Fruit fly (Drosophila melanogaster): Measurements from ENCODE around the gene Syn1.
A peak's percentile ranks its signal among the peaks of the same experiment; 100 is the strongest.

Syn1 gene

dm6 chr3L:21738175-21739016 lies 31.9 kb downstream of the Syn1 start, which contains the start of gene CG14567:
CG14567 (minus strand) TSS chr3L:21738430.
- TF ChIP-seq CG5204 (GFP tag; optimal IDR thresholded peaks at IDR 0.05), result no peak
- peak; percentile 28 for TF ChIP-seq CG33017 (tag; optimal IDR thresholded peaks at IDR 0.05)
- peak; percentile 5 for TF ChIP-seq CG7101 (tag; optimal IDR thresholded peaks at IDR 0.05)
- TF ChIP-seq Mnt (GFP tag; optimal IDR thresholded peaks at IDR 0.05), result no peak

DNA sequence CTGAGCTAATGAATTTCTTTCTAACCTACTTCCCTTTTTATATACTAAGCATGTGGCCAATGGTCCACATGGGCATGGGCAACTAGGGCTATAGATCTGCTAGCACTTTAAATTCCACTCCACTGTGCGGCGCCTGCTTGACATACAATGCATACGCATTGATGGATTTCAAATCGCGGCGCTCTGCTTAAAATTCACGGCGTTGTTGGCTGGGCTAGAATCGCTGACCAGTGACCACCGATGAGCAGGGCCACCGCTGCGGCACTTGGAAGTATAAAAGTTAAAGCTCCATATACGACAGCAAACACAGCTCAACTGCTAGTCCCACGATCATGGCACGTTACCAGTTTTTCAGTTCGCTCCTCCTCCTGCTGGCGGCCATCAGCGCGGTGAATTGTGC lies 36.5 kb downstream of the Syn1 start, which contains the start of gene CG14573:
TSS of gene CG14573 (plus strand) at position 301 of the 400 bp plus-strand sequence.
- TF ChIP-seq ovo (GFP tag; optimal IDR thresholded peaks at IDR 0.05) (no peak), Hr96 (GFP tag; optimal IDR thresholded peaks at IDR 0.05) (no peak), cic (GFP tag; optimal IDR thresholded peaks at IDR 0.05) (no peak), CG11617 (GFP tag; optimal IDR thresholded peaks at IDR 0.05) (no peak), CG33017 (tag; optimal IDR thresholded peaks at IDR 0.05) (no peak), kay (GFP tag; ENCODE audit: borderline replicate concordance) (no peak), CG5204 (GFP tag; optimal IDR thresholded peaks at IDR 0.05) (no peak), toe (GFP tag; optimal IDR thresholded peaks at IDR 0.05) (no peak), Clk (GFP tag; optimal IDR thresholded peaks at IDR 0.05) (no peak), pad (GFP tag; optimal IDR thresholded peaks at IDR 0.05) (no peak), CG1620 (GFP tag; optimal IDR thresholded peaks at IDR 0.05) (no peak), bab1 (GFP tag; optimal IDR thresholded peaks at IDR 0.05) (no peak), CG14711 (tag; optimal IDR thresholded peaks at IDR 0.05) (no peak), Mnt (GFP tag; optimal IDR thresholded peaks at IDR 0.05) (no peak), CG7101 (tag; optimal IDR thresholded peaks at IDR 0.05) (no peak), Crg-1 (GFP tag; optimal IDR thresholded peaks at IDR 0.05) (no peak), CG7045 (GFP tag; optimal IDR thresholded peaks at IDR 0.05) (no peak), CG12768 (GFP tag; optimal IDR thresholded peaks at IDR 0.05) (no peak), tj (GFP tag; optimal IDR thresholded peaks at IDR 0.05) (no peak), cnc (optimal IDR thresholded peaks at IDR 0.05) (no peak)

DNA sequence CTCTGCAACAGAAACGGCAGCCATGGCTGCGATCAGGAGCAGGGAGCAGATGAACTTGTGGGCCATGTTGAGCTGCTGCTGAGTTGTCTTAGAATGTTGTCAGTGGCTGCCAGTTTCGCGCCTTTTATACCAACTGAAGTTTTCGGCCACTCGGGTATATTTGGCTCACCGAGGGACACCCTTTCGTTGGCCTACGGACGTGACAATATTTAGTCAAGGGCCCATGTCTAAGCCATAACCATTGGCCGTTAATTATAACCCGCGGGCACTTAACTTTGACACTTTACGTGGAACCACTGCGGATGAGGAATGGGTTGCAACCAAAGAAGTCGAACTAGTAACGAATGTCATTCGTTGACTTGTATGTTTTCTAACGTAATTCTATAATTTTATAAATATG lies 36.9 kb downstream of the Syn1 start, which contains the start of gene CG14568:
TSS of gene CG14568 (minus strand) at position 101 of the 400 bp plus-strand sequence.
- TF ChIP-seq bab1 (GFP tag; optimal IDR thresholded peaks at IDR 0.05) (no peak), CG7101 (tag; optimal IDR thresholded peaks at IDR 0.05) (no peak), CG33017 (tag; optimal IDR thresholded peaks at IDR 0.05) (no peak), ovo (GFP tag; optimal IDR thresholded peaks at IDR 0.05) (no peak), cic (GFP tag; optimal IDR thresholded peaks at IDR 0.05) (no peak), kay (GFP tag; ENCODE audit: borderline replicate concordance) (no peak), CG14711 (tag; optimal IDR thresholded peaks at IDR 0.05) (no peak), Hr96 (GFP tag; optimal IDR thresholded peaks at IDR 0.05) (no peak), CG7045 (GFP tag; optimal IDR thresholded peaks at IDR 0.05) (no peak), CG1620 (GFP tag; optimal IDR thresholded peaks at IDR 0.05) (no peak), Mnt (GFP tag; optimal IDR thresholded peaks at IDR 0.05) (no peak), pad (GFP tag; optimal IDR thresholded peaks at IDR 0.05) (no peak), CG5204 (GFP tag; optimal IDR thresholded peaks at IDR 0.05) (no peak)

dm6 chr3L:21731104-21731600 lies 39.2 kb downstream of the Syn1 start, which contains the start of gene CG14569:
CG14569 (minus strand) TSS chr3L:21731550.
- TF ChIP-seq CG5204 (GFP tag; optimal IDR thresholded peaks at IDR 0.05) (no peak), CG11617 (GFP tag; optimal IDR thresholded peaks at IDR 0.05) (no peak), cic (GFP tag; optimal IDR thresholded peaks at IDR 0.05) (no peak)

DNA sequence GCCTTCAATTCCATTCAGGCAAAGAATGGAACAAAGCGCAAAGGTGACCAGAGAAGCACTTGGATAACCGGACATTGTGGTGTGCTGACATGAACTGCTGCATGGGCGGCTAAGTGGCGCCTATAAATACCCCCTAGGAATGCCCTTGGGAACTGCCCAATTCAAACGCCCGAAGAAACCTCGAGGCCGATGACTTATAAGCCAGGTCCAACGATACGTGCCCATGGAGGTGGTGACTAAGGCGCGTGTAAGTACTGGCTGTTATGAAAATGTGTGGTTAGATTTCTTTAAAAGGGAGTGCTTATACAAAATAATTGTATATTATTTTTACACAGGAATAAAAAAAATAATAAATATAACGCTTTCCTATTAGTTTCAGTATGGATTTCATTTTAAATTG lies 40.0 kb downstream of the Syn1 start, which contains the start of gene CG14570:
TSS of gene CG14570 (minus strand) at position 101 of the 400 bp plus-strand sequence.
- no peak for TF ChIP-seq CG14711 (tag; optimal IDR thresholded peaks at IDR 0.05)
- TF ChIP-seq CG1620 (GFP tag; optimal IDR thresholded peaks at IDR 0.05), result no peak
- no peak for TF ChIP-seq CG7101 (tag; optimal IDR thresholded peaks at IDR 0.05)
- no peak for TF ChIP-seq CG7045 (GFP tag; optimal IDR thresholded peaks at IDR 0.05)
- no peak for TF ChIP-seq cic (GFP tag; optimal IDR thresholded peaks at IDR 0.05)
- TF ChIP-seq CG11617 (GFP tag; optimal IDR thresholded peaks at IDR 0.05), result no peak
- no peak for TF ChIP-seq ovo (GFP tag; optimal IDR thresholded peaks at IDR 0.05)
- no peak for TF ChIP-seq kay (GFP tag; ENCODE audit: borderline replicate concordance)
- no peak for TF ChIP-seq pad (GFP tag; optimal IDR thresholded peaks at IDR 0.05)
- no peak for TF ChIP-seq Crg-1 (GFP tag; optimal IDR thresholded peaks at IDR 0.05)
- TF ChIP-seq Mnt (GFP tag; optimal IDR thresholded peaks at IDR 0.05), result no peak
- no peak for TF ChIP-seq bab1 (GFP tag; optimal IDR thresholded peaks at IDR 0.05)
- TF ChIP-seq CG12768 (GFP tag; optimal IDR thresholded peaks at IDR 0.05), result no peak

DNA sequence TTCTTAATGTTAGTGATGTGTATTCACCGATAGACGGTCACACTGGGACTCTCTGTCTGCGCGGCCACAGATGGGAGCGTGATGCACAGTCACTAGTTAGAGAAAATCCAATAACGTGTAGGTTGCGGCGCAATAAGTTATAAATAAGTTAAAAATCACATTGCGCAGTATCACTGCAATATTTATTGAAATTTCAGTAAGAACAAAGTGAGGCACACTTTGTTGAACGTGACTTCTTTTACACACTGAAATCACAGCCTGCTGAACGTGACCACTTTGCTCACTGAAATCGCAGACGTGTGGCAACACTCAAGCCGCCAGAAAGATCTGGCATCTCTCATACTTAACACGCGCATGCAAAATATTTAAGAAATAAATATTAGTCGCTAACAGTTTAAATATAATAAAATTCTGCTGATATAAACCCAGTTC lies 41.7 kb downstream of the Syn1 start, which contains the start of the genes CG11247 and Polr2H:
TSS of gene CG11247 (minus strand) at position 191 of the 432 bp plus-strand sequence.
TSS of gene Polr2H (plus strand) at position 317 of the 432 bp plus-strand sequence.
- TF ChIP-seq CG1620 (GFP tag; optimal IDR thresholded peaks at IDR 0.05), result peak; percentile 84
- TF ChIP-seq CG5204 (GFP tag; optimal IDR thresholded peaks at IDR 0.05), result peak; percentile 84
- TF ChIP-seq CG33017 (tag; optimal IDR thresholded peaks at IDR 0.05), result peak; percentile 34
- TF ChIP-seq pad (GFP tag; optimal IDR thresholded peaks at IDR 0.05), result peak; percentile 42
- TF ChIP-seq CG12768 (GFP tag; optimal IDR thresholded peaks at IDR 0.05), result peak; percentile 27
- TF ChIP-seq Hr96 (GFP tag; optimal IDR thresholded peaks at IDR 0.05), result peak; percentile 86
- TF ChIP-seq Mnt (GFP tag; optimal IDR thresholded peaks at IDR 0.05), result peak; percentile 83
- TF ChIP-seq Clk (GFP tag; optimal IDR thresholded peaks at IDR 0.05), result peak; percentile 76
- peak; percentile 27 for TF ChIP-seq kay (GFP tag; ENCODE audit: borderline replicate concordance)
- peak; percentile 87 for TF ChIP-seq bab1 (GFP tag; optimal IDR thresholded peaks at IDR 0.05)
- peak; percentile 92 for TF ChIP-seq toe (GFP tag; optimal IDR thresholded peaks at IDR 0.05)
- TF ChIP-seq CG14711 (tag; optimal IDR thresholded peaks at IDR 0.05), result peak; percentile 65
- TF ChIP-seq cic (GFP tag; optimal IDR thresholded peaks at IDR 0.05), result no peak
- peak; percentile 64 for TF ChIP-seq CG7045 (GFP tag; optimal IDR thresholded peaks at IDR 0.05)
- peak; percentile 75 for TF ChIP-seq CG7101 (tag; optimal IDR thresholded peaks at IDR 0.05)
- TF ChIP-seq tj (GFP tag; optimal IDR thresholded peaks at IDR 0.05), result peak; percentile 45
- TF ChIP-seq ovo (GFP tag; optimal IDR thresholded peaks at IDR 0.05), result peak; percentile 15
- peak; percentile 41 for TF ChIP-seq Crg-1 (GFP tag; optimal IDR thresholded peaks at IDR 0.05)
- TF ChIP-seq CG11617 (GFP tag; optimal IDR thresholded peaks at IDR 0.05), result peak; percentile 56
- no peak for TF ChIP-seq cnc (optimal IDR thresholded peaks at IDR 0.05)
